Worm (Caenorhabditis elegans) whole organism, mixed stage, embryonic: ENCODE measurements around the gene F14F7.5.

Experiments used
- blmp-1 ChIP-seq: fragments of 150-350 bp; optimal IDR thresholded peaks from 2 replicates; lab custom pipeline; 2014; ENCODE audit warnings: missing biosample characterization, missing genetic modification characterization
- lsy-2 ChIP-seq: fragments of 150-350 bp; optimal IDR thresholded peaks from 2 replicates; lab custom pipeline; 2014; ENCODE audit warnings: missing biosample characterization, missing genetic modification characterization
- nhr-237 ChIP-seq: fragments of 150-350 bp; optimal IDR thresholded peaks from 2 replicates; lab custom pipeline; 2014; ENCODE audit warnings: missing biosample characterization, missing genetic modification characterization
- nhr-28 ChIP-seq: fragments of 150-350 bp; optimal IDR thresholded peaks from 2 replicates; lab custom pipeline; 2014; ENCODE audit warnings: missing biosample characterization, missing genetic modification characterization
- nhr-76 ChIP-seq: sonication (generic microtip); optimal IDR thresholded peaks from 2 replicates; lab custom pipeline; 2017; ENCODE audit warnings: missing biosample characterization, missing genetic modification characterization
- pha-4 ChIP-seq: fragments of 150-350 bp; optimal IDR thresholded peaks from 2 replicates; lab custom pipeline; 2018; ENCODE audit warnings: missing biosample characterization, missing genetic modification reagents, missing genetic modification characterization
- snpc-4 ChIP-seq: fragments of 150-350 bp; optimal IDR thresholded peaks from 2 replicates; lab custom pipeline; 2014; ENCODE audit warnings: missing biosample characterization, missing genetic modification characterization
- ztf-11 ChIP-seq: fragments of 150-350 bp; optimal IDR thresholded peaks from 2 replicates; lab custom pipeline; 2014; ENCODE audit warnings: missing biosample characterization, missing genetic modification characterization

ce11 chrIII:13070548-13071050 is 38.8 kb downstream of the F14F7.5 start, which contains the start of gene Y39E4B.6:
- TF ChIP-seq nhr-76 (no peak), nhr-28 (tag; lab: Kevin White, UChicago) (no peak), pha-4 (peak; percentile 85), snpc-4 (no peak), lsy-2 (tag; lab: Kevin White, UChicago) (peak; percentile 89), nhr-237 (tag; lab: Kevin White, UChicago) (peak; percentile 96), blmp-1 (tag; lab: Kevin White, UChicago) (no peak), ztf-11 (tag; lab: Kevin White, UChicago) (peak; percentile 95)
